Worm (Caenorhabditis elegans) whole organism, young adult: ENCODE results near the gene cnep-1.
A peak's percentile ranks its signal among the peaks of the same experiment; 100 is the strongest.

ENCODE experiments used
- ama-1 ChIP-seq, 3 experiments: fragments of 150-350 bp in 1 of 3; sonication (generic microtip) in 2 of 3; optimal IDR thresholded peaks; 2 replicates each; lab custom pipeline; 2014 to 2018; ENCODE audit warnings: missing biosample characterization in 2 of 3, missing genetic modification characterization in 2 of 3, missing genetic modification reagents in 2 of 3
- attf-6 ChIP-seq: fragments of 200-800 bp; sonication (Bioruptor generic); IDR thresholded peaks from 2 replicates; pipeline ENCODE4 v1.3.6; 2022; ENCODE audit warnings: missing genetic modification reagents, missing genetic modification characterization, missing compliant biosample characterization
- dpl-1 ChIP-seq: fragments of 150-350 bp; optimal IDR thresholded peaks from 2 replicates; lab custom pipeline; 2014; ENCODE audit warnings: missing biosample characterization, missing genetic modification reagents, missing genetic modification characterization
- ets-4 ChIP-seq: fragments of 200-800 bp; sonication (Bioruptor generic); optimal IDR thresholded peaks from 2 replicates; lab custom pipeline; 2018; ENCODE audit warnings: mild to moderate bottlenecking, missing genetic modification characterization, missing compliant biosample characterization
- him-1 ChIP-seq: sonication (generic microtip); optimal IDR thresholded peaks from 2 replicates; lab custom pipeline; 2016; ENCODE audit warnings: missing genotype, missing genetic modification reagents, missing genetic modification characterization, missing compliant biosample characterization
- lag-1 ChIP-seq: fragments of 200-800 bp; sonication (Bioruptor generic); IDR thresholded peaks from 2 replicates; pipeline ENCODE4 v1.3.6; 2022; ENCODE audit warnings: missing genetic modification reagents, missing genetic modification characterization, missing compliant biosample characterization
- madf-10 ChIP-seq: sonication (generic microtip); optimal IDR thresholded peaks from 2 replicates; lab custom pipeline; 2016; ENCODE audit warnings: mild to moderate bottlenecking, missing genetic modification characterization, missing compliant biosample characterization
- nfya-1 ChIP-seq: sonication (generic microtip); optimal IDR thresholded peaks from 2 replicates; lab custom pipeline; 2017; ENCODE audit warnings: antibody characterized with exemption, missing compliant biosample characterization, missing genetic modification characterization, borderline replicate concordance; ENCODE audit not compliant: insufficient read depth
- sea-2 ChIP-seq: fragments of 200-800 bp; sonication (Bioruptor generic); IDR thresholded peaks from 2 replicates; pipeline ENCODE4 v1.3.6; 2022; ENCODE audit warnings: missing genetic modification characterization, missing compliant biosample characterization
- unc-62 ChIP-seq: fragments of 150-350 bp; optimal IDR thresholded peaks from 2 replicates; lab custom pipeline; 2014; ENCODE audit warnings: missing biosample characterization, missing genetic modification reagents, missing genetic modification characterization
- ztf-25 ChIP-seq: fragments of 200-800 bp; sonication (Bioruptor generic); IDR thresholded peaks from 2 replicates; pipeline ENCODE4 v1.3.6; 2022; ENCODE audit warnings: missing genetic modification reagents, missing genetic modification characterization, missing compliant biosample characterization
- ztf-6 ChIP-seq: fragments of 200-800 bp; sonication (Bioruptor generic); IDR thresholded peaks from 2 replicates; pipeline ENCODE4 v1.3.6; 2022; ENCODE audit warnings: missing genetic modification reagents, missing genetic modification characterization, missing compliant biosample characterization

- TF ChIP-seq ets-4 (GFP tag; lab: Kevin White, UChicago) (peak; percentile 34), ztf-6 (GFP tag; lab: Robert Waterston, UW) (no peak), dpl-1 (GFP tag; lab: Kevin White, UChicago) (no peak), madf-10 (tag; lab: Kevin White, UChicago) (no peak), him-1 (tag; lab: Kevin White, UChicago) (no peak), attf-6 (GFP tag; lab: Robert Waterston, UW) (no peak), lag-1 (GFP tag; lab: Robert Waterston, UW) (no peak), nfya-1 (tag; lab: Kevin White, UChicago) (no peak), ama-1 (optimal IDR thresholded peaks at IDR 0.05; lab: Kevin White, UChicago) (no peak), ama-1 (GFP tag; optimal IDR thresholded peaks at IDR 0.05; lab: Kevin White, UChicago) (no peak), ztf-25 (GFP tag; lab: Robert Waterston, UW) (no peak), sea-2 (GFP tag; lab: Robert Waterston, UW) (no peak), unc-62 (GFP tag; lab: Kevin White, UChicago) (peak; percentile 96)
Observed at ce11 chrII:7289923-7290476, 20.1 kb upstream of the cnep-1 start, which contains the start of gene C30G12.2.
